Worm (Caenorhabditis elegans): ENCODE measurements around the gene emc-1.
A peak's percentile ranks its signal among the peaks of the same experiment; 100 is the strongest.

emc-1 gene

ce11 chrII:1501614-1502355, 1.7 kb upstream of the emc-1 start (continued):
- 0 out of 2 replicates have a peak, but pooled peaks have one; percentile 47 for TF ChIP-seq nhr-41 (GFP tag; IDR thresholded peaks at IDR 0.05)
- 0 out of 2 replicates have a peak, but pooled peaks have one; percentile 31 for TF ChIP-seq nhr-42 (GFP tag; IDR thresholded peaks at IDR 0.05)
- TF ChIP-seq R02D3.7 (tag; optimal IDR thresholded peaks at IDR 0.05) = no peak
- TF ChIP-seq hlh-11 (tag; optimal IDR thresholded peaks at IDR 0.05) = peak; percentile 63
- TF ChIP-seq zfp-3 (GFP tag; conservative IDR thresholded peaks at IDR 0.05) = no peak
- no peak for TF ChIP-seq ceh-44 (GFP tag; IDR thresholded peaks at IDR 0.05)
- TF ChIP-seq Y75B8A.6 (GFP tag; IDR thresholded peaks at IDR 0.05) = no peak
- no peak for TF ChIP-seq nhr-76 (tag; optimal IDR thresholded peaks at IDR 0.05)
- no peak for TF ChIP-seq unc-39 (tag; optimal IDR thresholded peaks at IDR 0.05)
- no peak for TF ChIP-seq daf-12 (tag; optimal IDR thresholded peaks at IDR 0.05)
- no peak for TF ChIP-seq lin-1 (GFP tag; IDR thresholded peaks at IDR 0.05)
- TF ChIP-seq ztf-11 (tag; optimal IDR thresholded peaks at IDR 0.05) = no peak
- TF ChIP-seq mxl-3 (GFP tag; optimal IDR thresholded peaks at IDR 0.05) = peak; percentile 65
- TF ChIP-seq mep-1 (tag; optimal IDR thresholded peaks at IDR 0.05) = peak; percentile 40
- no peak for TF ChIP-seq ZK546.5 (tag; optimal IDR thresholded peaks at IDR 0.05)
- TF ChIP-seq ztf-7 (tag; optimal IDR thresholded peaks at IDR 0.05) = no peak
- no peak for TF ChIP-seq egl-27 (tag; optimal IDR thresholded peaks at IDR 0.05)

- TF ChIP-seq lim-7 (GFP tag; IDR thresholded peaks at IDR 0.05) = no peak
- TF ChIP-seq hif-1 (tag; optimal IDR thresholded peaks at IDR 0.05) = no peak
- no peak for TF ChIP-seq aly-2 (tag; optimal IDR thresholded peaks at IDR 0.05)
- TF ChIP-seq mdt-29 (GFP tag; IDR thresholded peaks at IDR 0.05) = no peak
- no peak for TF ChIP-seq rbr-2 (tag; optimal IDR thresholded peaks at IDR 0.05)
- TF ChIP-seq daf-12 (tag; optimal IDR thresholded peaks at IDR 0.05) = no peak
- TF ChIP-seq R02D3.7 (tag; optimal IDR thresholded peaks at IDR 0.05) = no peak
- no peak for TF ChIP-seq lin-39 (tag; optimal IDR thresholded peaks at IDR 0.05)
- TF ChIP-seq unc-62 (GFP tag; optimal IDR thresholded peaks at IDR 0.05 in 1 of 2) = no peak
- TF ChIP-seq unc-62 (tag; optimal IDR thresholded peaks at IDR 0.05) = no peak
Observed at ce11 chrII:1500959-1501358, 829 bp upstream of the emc-1 start.

ce11 chrII:1490813-1491212, 9.3 kb downstream of the emc-1 start:
- TF ChIP-seq tra-1 (GFP tag; IDR thresholded peaks at IDR 0.05) (no peak), aha-1 (tag) (peak; percentile 90)

- TF ChIP-seq nhr-28 (tag; optimal IDR thresholded peaks at IDR 0.05) = no peak
- TF ChIP-seq F37D6.2 (tag; optimal IDR thresholded peaks at IDR 0.05) = no peak
- TF ChIP-seq F49E8.2 (tag; optimal IDR thresholded peaks at IDR 0.05; ENCODE audit: borderline replicate concordance) = no peak
- TF ChIP-seq aly-2 (tag; optimal IDR thresholded peaks at IDR 0.05) = no peak
- no peak for TF ChIP-seq nhr-11 (tag; optimal IDR thresholded peaks at IDR 0.05)
- no peak for TF ChIP-seq daf-12 (tag; optimal IDR thresholded peaks at IDR 0.05)
- no peak for TF ChIP-seq vab-7 (GFP tag; IDR thresholded peaks at IDR 0.05)
- TF ChIP-seq unc-130 (GFP tag; optimal IDR thresholded peaks at IDR 0.05) = no peak
- TF ChIP-seq mdl-1 (tag; optimal IDR thresholded peaks at IDR 0.05) = no peak
- TF ChIP-seq F10B5.3 (tag; optimal IDR thresholded peaks at IDR 0.05) = no peak
- TF ChIP-seq ztf-11 (tag; optimal IDR thresholded peaks at IDR 0.05) = no peak
- no peak for TF ChIP-seq R02D3.7 (tag; optimal IDR thresholded peaks at IDR 0.05)
- no peak for TF ChIP-seq nhr-25 (tag; optimal IDR thresholded peaks at IDR 0.05; ENCODE audit: borderline replicate concordance, insufficient read depth)
- no peak for TF ChIP-seq nhr-76 (tag; optimal IDR thresholded peaks at IDR 0.05)
- TF ChIP-seq snpc-1.2 (GFP tag; IDR thresholded peaks at IDR 0.05) = no peak
- TF ChIP-seq ctbp-1 (GFP tag; IDR thresholded peaks at IDR 0.05) = no peak
- no peak for TF ChIP-seq dmd-8 (GFP tag; IDR thresholded peaks at IDR 0.05)
- no peak for TF ChIP-seq ces-1 (GFP tag; optimal IDR thresholded peaks at IDR 0.05)
- no peak for TF ChIP-seq nhr-6 (tag; optimal IDR thresholded peaks at IDR 0.05)
- no peak for TF ChIP-seq T26A8.4 (GFP tag; IDR thresholded peaks at IDR 0.05)
Observed at ce11 chrII:1482419-1482818, 17.7 kb downstream of the emc-1 start.

All from whole organism, L4 larva.